Worm (Caenorhabditis elegans) whole organism, young adult: ENCODE results near the gene B0244.15.
A peak's percentile ranks its signal among the peaks of the same experiment; 100 is the strongest.

Experiments
- B0035.1 ChIP-seq: sonication (generic microtip); optimal IDR thresholded peaks from 2 replicates; lab custom pipeline; 2016; ENCODE audit warnings: missing genetic modification characterization, mild to moderate bottlenecking, missing compliant biosample characterization, missing genotype, missing genetic modification reagents
- B0336.3 ChIP-seq: fragments of 200-800 bp; sonication (Bioruptor generic); IDR thresholded peaks from 2 replicates; pipeline ENCODE4 v1.3.6; 2022; ENCODE audit warnings: missing genetic modification characterization, missing compliant biosample characterization
- C17E4.6 ChIP-seq: fragments of 200-800 bp; sonication (Bioruptor generic); IDR thresholded peaks from 2 replicates; pipeline ENCODE4 v1.3.6; 2022; ENCODE audit warnings: missing genetic modification reagents, missing genetic modification characterization, missing compliant biosample characterization
- D2030.7 ChIP-seq: fragments of 200-800 bp; sonication (Bioruptor generic); IDR thresholded peaks from 2 replicates; pipeline ENCODE4 v1.3.6; 2022; ENCODE audit warnings: missing genetic modification reagents, missing genetic modification characterization, missing compliant biosample characterization
- F23B12.7 ChIP-seq: sonication (generic microtip); optimal IDR thresholded peaks from 2 replicates; lab custom pipeline; 2017; ENCODE audit warnings: missing genetic modification characterization, mild to moderate bottlenecking, missing compliant biosample characterization, antibody characterized with exemption, moderate library complexity; ENCODE audit not compliant: insufficient read depth
- F33H1.4 ChIP-seq: fragments of 200-800 bp; sonication (Bioruptor generic); IDR thresholded peaks from 2 replicates; pipeline ENCODE4 v1.3.6; 2022; ENCODE audit warnings: missing genetic modification reagents, missing genetic modification characterization, missing compliant biosample characterization
- K12H6.12 ChIP-seq: fragments of 200-800 bp; sonication (Bioruptor generic); optimal IDR thresholded peaks from 2 replicates; lab custom pipeline; 2018; ENCODE audit warnings: mild to moderate bottlenecking, missing genetic modification characterization, missing compliant biosample characterization
- T07F8.4 ChIP-seq: sonication (generic microtip); optimal IDR thresholded peaks from 2 replicates; lab custom pipeline; 2016; ENCODE audit warnings: mild to moderate bottlenecking, missing genetic modification characterization, moderate library complexity, missing compliant biosample characterization
- Y79H2A.3 ChIP-seq: fragments of 200-800 bp; sonication (Bioruptor generic); conservative IDR thresholded peaks from 2 replicates; pipeline ENCODE4 v1.3.6; 2022; ENCODE audit warnings: missing genetic modification reagents, missing genetic modification characterization, missing compliant biosample characterization
- ama-1 ChIP-seq, 3 experiments: fragments of 150-350 bp in 1 of 3; sonication (generic microtip) in 2 of 3; optimal IDR thresholded peaks; 2 replicates each; lab custom pipeline; 2014 to 2018; ENCODE audit warnings: missing biosample characterization in 2 of 3, missing genetic modification characterization in 2 of 3, missing genetic modification reagents in 2 of 3
- athp-1 ChIP-seq: sonication (generic microtip); optimal IDR thresholded peaks from 2 replicates; lab custom pipeline; 2017; ENCODE audit warnings: mild to moderate bottlenecking, missing genetic modification characterization, missing compliant biosample characterization
- attf-3 ChIP-seq: fragments of 200-800 bp; sonication (Bioruptor generic); conservative IDR thresholded peaks from 2 replicates; pipeline ENCODE4 v1.3.6; 2022; ENCODE audit warnings: missing genetic modification reagents, missing genetic modification characterization, missing compliant biosample characterization
- attf-6 ChIP-seq: fragments of 200-800 bp; sonication (Bioruptor generic); IDR thresholded peaks from 2 replicates; pipeline ENCODE4 v1.3.6; 2022; ENCODE audit warnings: missing genetic modification reagents, missing genetic modification characterization, missing compliant biosample characterization
- bed-2 ChIP-seq: fragments of 200-800 bp; sonication (Bioruptor generic); IDR thresholded peaks from 2 replicates; pipeline ENCODE4 v1.3.6; 2022; ENCODE audit warnings: missing genetic modification reagents, missing genetic modification characterization, missing compliant biosample characterization
- cebp-1 ChIP-seq, 2 experiments: fragments of 200-800 bp in 1 of 2; sonication (Bioruptor generic) in 1 of 2; sonication (generic microtip) in 1 of 2; IDR thresholded peaks in 1 of 2; optimal IDR thresholded peaks in 1 of 2; 2 replicates each; pipeline versions ENCODE4 v1.3.6 to Lab custom; 2017 to 2022; ENCODE audit warnings: missing compliant biosample characterization in 2 of 2, missing genetic modification characterization in 2 of 2, mild to moderate bottlenecking in 1 of 2, missing genetic modification reagents in 1 of 2, moderate library complexity in 1 of 2
- cebp-2 ChIP-seq: fragments of 200-800 bp; sonication (Bioruptor generic); IDR thresholded peaks from 2 replicates; pipeline ENCODE4 v1.3.6; 2022; ENCODE audit warnings: missing genetic modification characterization, missing compliant biosample characterization
- ceh-58 ChIP-seq: fragments of 200-800 bp; sonication (Bioruptor generic); IDR thresholded peaks from 2 replicates; pipeline ENCODE4 v1.3.6; 2022; ENCODE audit warnings: missing genetic modification characterization, missing compliant biosample characterization
- ceh-91 ChIP-seq: fragments of 200-800 bp; sonication (Bioruptor generic); IDR thresholded peaks from 2 replicates; pipeline ENCODE4 v1.3.6; 2022; ENCODE audit warnings: missing genetic modification reagents, missing genetic modification characterization, missing compliant biosample characterization
- die-1 ChIP-seq: sonication (generic microtip); optimal IDR thresholded peaks from 2 replicates; lab custom pipeline; 2016; ENCODE audit warnings: missing genotype, mild to moderate bottlenecking, missing genetic modification characterization, missing compliant biosample characterization
- dpff-1 ChIP-seq: sonication (generic microtip); optimal IDR thresholded peaks from 2 replicates; lab custom pipeline; 2017; ENCODE audit warnings: mild to moderate bottlenecking, missing genetic modification characterization, missing compliant biosample characterization
- efl-1 ChIP-seq: fragments of 150-350 bp; optimal IDR thresholded peaks from 2 replicates; lab custom pipeline; 2014; ENCODE audit warnings: missing biosample characterization, missing genetic modification reagents, missing genetic modification characterization
- egl-44 ChIP-seq: fragments of 200-800 bp; sonication (Bioruptor generic); IDR thresholded peaks from 2 replicates; pipeline ENCODE4 v1.3.6; 2022; ENCODE audit warnings: missing genetic modification reagents, missing genetic modification characterization, missing compliant biosample characterization
- egrh-3 ChIP-seq: fragments of 200-800 bp; sonication (Bioruptor generic); IDR thresholded peaks from 2 replicates; pipeline ENCODE4 v1.3.6; 2022; ENCODE audit warnings: missing genetic modification reagents, missing genetic modification characterization, missing compliant biosample characterization
- ekl-4 ChIP-seq: fragments of 200-800 bp; sonication (Bioruptor generic); IDR thresholded peaks from 2 replicates; pipeline ENCODE4 v1.3.6; 2022; ENCODE audit warnings: missing genetic modification reagents, missing genetic modification characterization, missing compliant biosample characterization
- fkh-3 ChIP-seq: sonication (generic microtip); optimal IDR thresholded peaks from 2 replicates; lab custom pipeline; 2016; ENCODE audit warnings: mild to moderate bottlenecking, missing genetic modification characterization, missing compliant biosample characterization
- gei-17 ChIP-seq: fragments of 200-800 bp; sonication (Bioruptor generic); optimal IDR thresholded peaks from 2 replicates; lab custom pipeline; 2018; ENCODE audit warnings: mild to moderate bottlenecking, missing genetic modification characterization, missing compliant biosample characterization
- hrde-1 ChIP-seq: sonication (generic microtip); optimal IDR thresholded peaks from 2 replicates; lab custom pipeline; 2016; ENCODE audit warnings: missing genetic modification characterization, mild to moderate bottlenecking, missing compliant biosample characterization, moderate library complexity, missing genotype, missing genetic modification reagents, borderline replicate concordance
- lag-1 ChIP-seq: fragments of 200-800 bp; sonication (Bioruptor generic); IDR thresholded peaks from 2 replicates; pipeline ENCODE4 v1.3.6; 2022; ENCODE audit warnings: missing genetic modification reagents, missing genetic modification characterization, missing compliant biosample characterization
- let-526 ChIP-seq: fragments of 200-800 bp; sonication (Bioruptor generic); IDR thresholded peaks from 2 replicates; pipeline ENCODE4 v1.3.6; 2022; ENCODE audit warnings: missing genetic modification reagents, missing genetic modification characterization, missing compliant biosample characterization
- let-607 ChIP-seq, 2 experiments: fragments of 200-800 bp in 1 of 2; sonication (Bioruptor generic) in 1 of 2; sonication (generic microtip) in 1 of 2; optimal IDR thresholded peaks; 2 replicates each; lab custom pipeline; 2016 to 2018; ENCODE audit warnings: mild to moderate bottlenecking in 2 of 2, missing compliant biosample characterization in 2 of 2, missing genetic modification characterization in 2 of 2, moderate library complexity in 2 of 2, missing genotype in 1 of 2
- lin-26 ChIP-seq: fragments of 200-800 bp; sonication (Bioruptor generic); IDR thresholded peaks from 2 replicates; pipeline ENCODE4 v1.3.6; 2022; ENCODE audit warnings: missing genetic modification reagents, missing genetic modification characterization, missing compliant biosample characterization
- lsl-1 ChIP-seq: fragments of 200-800 bp; sonication (Bioruptor generic); optimal IDR thresholded peaks from 2 replicates; lab custom pipeline; 2018; ENCODE audit warnings: mild to moderate bottlenecking, missing genetic modification characterization, moderate library complexity, missing compliant biosample characterization
- madf-8 ChIP-seq: fragments of 200-800 bp; sonication (Bioruptor generic); conservative IDR thresholded peaks from 2 replicates; pipeline ENCODE4 v1.3.6; 2022; ENCODE audit warnings: missing genetic modification reagents, missing genetic modification characterization, missing compliant biosample characterization
- mcd-1 ChIP-seq: fragments of 200-800 bp; sonication (Bioruptor generic); IDR thresholded peaks from 2 replicates; pipeline ENCODE4 v1.3.6; 2022; ENCODE audit warnings: missing genetic modification reagents, missing genetic modification characterization, missing compliant biosample characterization
- nfya-1 ChIP-seq: sonication (generic microtip); optimal IDR thresholded peaks from 2 replicates; lab custom pipeline; 2017; ENCODE audit warnings: antibody characterized with exemption, missing compliant biosample characterization, missing genetic modification characterization, borderline replicate concordance; ENCODE audit not compliant: insufficient read depth
- nhr-120 ChIP-seq: fragments of 200-800 bp; sonication (Bioruptor generic); IDR thresholded peaks from 2 replicates; pipeline ENCODE4 v1.3.6; 2022; ENCODE audit warnings: missing genetic modification characterization, missing compliant biosample characterization
- nhr-27 ChIP-seq: fragments of 200-800 bp; sonication (Bioruptor generic); optimal IDR thresholded peaks from 2 replicates; lab custom pipeline; 2018; ENCODE audit warnings: mild to moderate bottlenecking, missing genetic modification characterization, moderate library complexity, missing compliant biosample characterization
- snpc-3.4 ChIP-seq: sonication (generic microtip); optimal IDR thresholded peaks from 2 replicates; lab custom pipeline; 2017; ENCODE audit warnings: missing genetic modification characterization, mild to moderate bottlenecking, missing compliant biosample characterization, antibody characterized with exemption, moderate library complexity, missing genotype, missing genetic modification reagents
- somi-1 ChIP-seq: fragments of 200-800 bp; sonication (Bioruptor generic); optimal IDR thresholded peaks from 2 replicates; lab custom pipeline; 2018; ENCODE audit warnings: mild to moderate bottlenecking, missing genetic modification characterization, missing compliant biosample characterization
- tlf-1 ChIP-seq: fragments of 200-800 bp; sonication (Bioruptor generic); optimal IDR thresholded peaks from 2 replicates; lab custom pipeline; 2018; ENCODE audit warnings: mild to moderate bottlenecking, missing genetic modification characterization, missing compliant biosample characterization
- unc-62 ChIP-seq: fragments of 150-350 bp; optimal IDR thresholded peaks from 2 replicates; lab custom pipeline; 2014; ENCODE audit warnings: missing biosample characterization, missing genetic modification reagents, missing genetic modification characterization
- xnd-1 ChIP-seq: sonication (generic microtip); optimal IDR thresholded peaks from 2 replicates; lab custom pipeline; 2016; ENCODE audit warnings: missing genotype, missing genetic modification reagents, missing genetic modification characterization, missing compliant biosample characterization
- ztf-26 ChIP-seq: sonication (generic microtip); optimal IDR thresholded peaks from 2 replicates; lab custom pipeline; 2017; ENCODE audit warnings: missing genetic modification characterization, missing compliant biosample characterization
- ztf-28 ChIP-seq: fragments of 200-800 bp; sonication (Bioruptor generic); IDR thresholded peaks from 2 replicates; pipeline ENCODE4 v1.3.6; 2022; ENCODE audit warnings: missing genetic modification reagents, missing genetic modification characterization, missing compliant biosample characterization
- ztf-6 ChIP-seq: fragments of 200-800 bp; sonication (Bioruptor generic); IDR thresholded peaks from 2 replicates; pipeline ENCODE4 v1.3.6; 2022; ENCODE audit warnings: missing genetic modification reagents, missing genetic modification characterization, missing compliant biosample characterization

Gene B0244.15

ce11 chrIII:5701491-5701890, 41.7 kb upstream of the B0244.15 start (continued):
- TF ChIP-seq unc-62 (GFP tag; lab: Kevin White, UChicago): no peak
- no peak for TF ChIP-seq athp-1
- TF ChIP-seq mcd-1 (GFP tag; lab: Robert Waterston, UW): no peak
- peak; percentile 41; the same call in 1 of the 2 replicates for TF ChIP-seq D2030.7
- no peak for TF ChIP-seq die-1 (tag; lab: Kevin White, UChicago)
- TF ChIP-seq snpc-3.4: no peak
- TF ChIP-seq dpff-1 (tag; lab: Kevin White, UChicago): no peak
- no peak for TF ChIP-seq lag-1 (GFP tag; lab: Robert Waterston, UW)
- no peak for TF ChIP-seq somi-1 (GFP tag; lab: Kevin White, UChicago)
- no peak for TF ChIP-seq cebp-2 (GFP tag; lab: Robert Waterston, UW)
- TF ChIP-seq efl-1 (GFP tag; lab: Kevin White, UChicago): peak; percentile 83
- TF ChIP-seq ztf-28 (GFP tag; lab: Robert Waterston, UW): no peak
- TF ChIP-seq let-526 (GFP tag; lab: Robert Waterston, UW): no peak
- peak; percentile 80 for TF ChIP-seq lsl-1 (GFP tag; lab: Kevin White, UChicago)
- TF ChIP-seq F23B12.7: no peak
- TF ChIP-seq let-607 (tag; optimal IDR thresholded peaks at IDR 0.05; lab: Kevin White, UChicago): no peak
- no peak for TF ChIP-seq egrh-3 (GFP tag; lab: Robert Waterston, UW)
- peak; percentile 79 for TF ChIP-seq F33H1.4 (GFP tag; lab: Robert Waterston, UW)
- no peak for TF ChIP-seq B0336.3 (GFP tag; lab: Robert Waterston, UW)
- no peak for TF ChIP-seq Y79H2A.3 (GFP tag; lab: Robert Waterston, UW)
- peak; percentile 41; the same call in 1 of the 2 replicates for TF ChIP-seq ceh-91 (GFP tag; lab: Robert Waterston, UW)
- no peak for TF ChIP-seq fkh-3
- no peak for TF ChIP-seq K12H6.12 (tag; lab: Kevin White, UChicago)
- peak; percentile 49 for TF ChIP-seq madf-8 (GFP tag; lab: Robert Waterston, UW)
- no peak for TF ChIP-seq T07F8.4 (tag; lab: Kevin White, UChicago)
- no peak for TF ChIP-seq bed-2 (GFP tag; lab: Robert Waterston, UW)
- peak; percentile 21 for TF ChIP-seq xnd-1 (tag; lab: Kevin White, UChicago)
- TF ChIP-seq ztf-6 (GFP tag; lab: Robert Waterston, UW): no peak

ce11 chrIII:5705228-5705888, 37.8 kb upstream of the B0244.15 start, which contains the start of gene swp-1:
swp-1 (minus strand) TSS chrIII:5705525.
- TF ChIP-seq ekl-4: peak; percentile 70
- no peak for TF ChIP-seq ama-1 (optimal IDR thresholded peaks at IDR 0.05; lab: Kevin White, UChicago)
- no peak for TF ChIP-seq ama-1 (GFP tag; optimal IDR thresholded peaks at IDR 0.05; lab: Kevin White, UChicago)
- TF ChIP-seq lin-26 (GFP tag; lab: Robert Waterston, UW): peak; percentile 74
- TF ChIP-seq ztf-26: no peak
- no peak for TF ChIP-seq snpc-3.4
- peak; percentile 12 for TF ChIP-seq hrde-1 (tag; lab: Kevin White, UChicago)
- TF ChIP-seq athp-1: peak; percentile 46
- peak; percentile 54 for TF ChIP-seq tlf-1 (GFP tag; lab: Kevin White, UChicago)
- no peak for TF ChIP-seq gei-17 (GFP tag; lab: Kevin White, UChicago)
- no peak for TF ChIP-seq nfya-1 (tag; lab: Kevin White, UChicago)
- TF ChIP-seq cebp-1 (GFP tag; IDR thresholded peaks at IDR 0.05; lab: Robert Waterston, UW): no peak
- peak; percentile 27 for TF ChIP-seq cebp-1 (tag; optimal IDR thresholded peaks at IDR 0.05; lab: Kevin White, UChicago)
- TF ChIP-seq attf-6 (GFP tag; lab: Robert Waterston, UW): peak; percentile 76
- no peak for TF ChIP-seq dpff-1 (tag; lab: Kevin White, UChicago)
- no peak for TF ChIP-seq ceh-58 (GFP tag; lab: Robert Waterston, UW)
- no peak for TF ChIP-seq nhr-27 (tag; lab: Kevin White, UChicago)
- TF ChIP-seq C17E4.6 (GFP tag; lab: Robert Waterston, UW): 0 out of 2 replicates have a peak, but pooled peaks have one; percentile 45
- no peak for TF ChIP-seq B0035.1
- TF ChIP-seq fkh-3: no peak
- TF ChIP-seq egl-44 (GFP tag; lab: Robert Waterston, UW): 0 out of 2 replicates have a peak, but pooled peaks have one; percentile 24
- TF ChIP-seq nhr-120: no peak
- peak; percentile 19 for TF ChIP-seq efl-1 (GFP tag; lab: Kevin White, UChicago)
- peak; percentile 97 for TF ChIP-seq B0336.3 (GFP tag; lab: Robert Waterston, UW)
- no peak for TF ChIP-seq attf-3 (GFP tag; lab: Robert Waterston, UW)
- TF ChIP-seq bed-2 (GFP tag; lab: Robert Waterston, UW): no peak
